Worm (Caenorhabditis elegans) whole organism, L2 larva: ENCODE results near the gene pals-39.

ENCODE experiments used
- R02D3.7 ChIP-seq: fragments of 150-350 bp; optimal IDR thresholded peaks from 2 replicates; lab custom pipeline; 2014; ENCODE audit warnings: missing biosample characterization, missing genetic modification characterization
- ama-1 ChIP-seq: fragments of 150-350 bp; optimal IDR thresholded peaks from 2 replicates; lab custom pipeline; 2018; ENCODE audit warnings: inconsistent platforms
- ceh-16 ChIP-seq: fragments of 150-350 bp; optimal IDR thresholded peaks from 2 replicates; lab custom pipeline; 2014; ENCODE audit warnings: missing biosample characterization, missing genetic modification characterization
- ceh-82 ChIP-seq: fragments of 150-350 bp; optimal IDR thresholded peaks from 2 replicates; lab custom pipeline; 2014; ENCODE audit warnings: missing biosample characterization, missing genetic modification characterization
- elt-3 ChIP-seq: sonication (generic microtip); optimal IDR thresholded peaks from 2 replicates; lab custom pipeline; 2017; ENCODE audit warnings: missing biosample characterization, missing genetic modification characterization
- lin-11 ChIP-seq: fragments of 150-350 bp; sonication (generic microtip); optimal IDR thresholded peaks from 2 replicates; lab custom pipeline; 2014; ENCODE audit warnings: missing biosample characterization, missing genetic modification characterization, inconsistent platforms, mixed read lengths
- mab-5 ChIP-seq: fragments of 150-350 bp; optimal IDR thresholded peaks from 2 replicates; lab custom pipeline; 2014; ENCODE audit warnings: missing biosample characterization, missing genetic modification characterization
- nhr-11 ChIP-seq: fragments of 150-350 bp; optimal IDR thresholded peaks from 2 replicates; lab custom pipeline; 2014; ENCODE audit warnings: missing biosample characterization, missing genetic modification characterization
- nhr-237 ChIP-seq: fragments of 150-350 bp; optimal IDR thresholded peaks from 2 replicates; lab custom pipeline; 2014; ENCODE audit warnings: missing biosample characterization, missing genetic modification characterization
- unc-62 ChIP-seq: fragments of 150-350 bp; optimal IDR thresholded peaks from 2 replicates; lab custom pipeline; 2014; ENCODE audit warnings: missing biosample characterization, missing genetic modification reagents, missing genetic modification characterization
- ztf-1 ChIP-seq: fragments of 200-800 bp; sonication (Bioruptor generic); conservative IDR thresholded peaks from 2 replicates; pipeline ENCODE4 v1.3.6; 2022; ENCODE audit warnings: missing genetic modification characterization, missing compliant biosample characterization

ce11 chrV:12455695-12456094 lies 12.0 kb upstream of the pals-39 start:
- TF ChIP-seq ceh-16 (tag; lab: Kevin White, UChicago) (no peak), ama-1 (lab: Kevin White, UChicago) (no peak), ztf-1 (no peak), nhr-11 (tag; lab: Kevin White, UChicago) (no peak), elt-3 (tag; lab: Kevin White, UChicago) (no peak), mab-5 (no peak), ceh-82 (tag; lab: Kevin White, UChicago) (no peak), nhr-237 (tag; lab: Kevin White, UChicago) (no peak), lin-11 (no peak), unc-62 (GFP tag; lab: Kevin White, UChicago) (no peak), R02D3.7 (no peak)
